Fruit fly (Drosophila melanogaster): Measurements from ENCODE around the gene CG18170.

CG18170 gene

dm6 chr3L:1644920-1645567 lies 42.3 kb downstream of the CG18170 start, which contains the start of the genes alphaCOP and CG13919 (continued):
- peak; percentile 99 for TF ChIP-seq slbo (GFP tag; IDR thresholded peaks at IDR 0.05)
- TF ChIP-seq kah (GFP tag; optimal IDR thresholded peaks at IDR 0.05) = peak; percentile 83
- peak; percentile 99 for TF ChIP-seq CG34422 (GFP tag; IDR thresholded peaks at IDR 0.05)
- peak; percentile 90 for TF ChIP-seq psq (GFP tag; optimal IDR thresholded peaks at IDR 0.05)
- TF ChIP-seq Lhr (GFP tag; optimal IDR thresholded peaks at IDR 0.05) = peak; percentile 88
- TF ChIP-seq E2f1 (GFP tag; IDR thresholded peaks at IDR 0.05) = peak; percentile 96
- TF ChIP-seq CoRest (tag; optimal IDR thresholded peaks at IDR 0.05) = peak; percentile 98
- TF ChIP-seq stwl (tag; optimal IDR thresholded peaks at IDR 0.05) = peak; percentile 83
- TF ChIP-seq fd96Cb (tag; optimal IDR thresholded peaks at IDR 0.05) = peak; percentile 91
- no peak for TF ChIP-seq lov (optimal IDR thresholded peaks at IDR 0.05)
- TF ChIP-seq lov (GFP tag; IDR thresholded peaks at IDR 0.05) = peak; percentile 96
- peak; percentile 92 for TF ChIP-seq CG11504 (tag; optimal IDR thresholded peaks at IDR 0.05)
- peak; percentile 80 for TF ChIP-seq fd102C (GFP tag; optimal IDR thresholded peaks at IDR 0.05)
- peak; percentile 96 for TF ChIP-seq CG14014 (GFP tag; IDR thresholded peaks at IDR 0.05)
- TF ChIP-seq CG3407 (GFP tag; optimal IDR thresholded peaks at IDR 0.05) = peak; percentile 92
- peak; percentile 96 for TF ChIP-seq CG10209 (GFP tag; optimal IDR thresholded peaks at IDR 0.05)
- TF ChIP-seq Jarid2 (GFP tag; optimal IDR thresholded peaks at IDR 0.05) = peak; percentile 11
- TF ChIP-seq pum (GFP tag; optimal IDR thresholded peaks at IDR 0.05) = peak; percentile 91
- no peak for TF ChIP-seq CG12769 (tag; optimal IDR thresholded peaks at IDR 0.05)
- peak; percentile 97 for TF ChIP-seq dmrt11E (tag; optimal IDR thresholded peaks at IDR 0.05)
- peak; percentile 54; the same call in 1 of the 2 replicates for TF ChIP-seq CG13287 (GFP tag; IDR thresholded peaks at IDR 0.05; ENCODE audit: partially characterized antibody)
- peak; percentile 82 for TF ChIP-seq CG6683 (GFP tag; optimal IDR thresholded peaks at IDR 0.05)
- TF ChIP-seq TFAM (GFP tag; optimal IDR thresholded peaks at IDR 0.05) = peak; percentile 75
- 0 out of 2 replicates have a peak, but pooled peaks have one; percentile 12 for TF ChIP-seq inv (GFP tag; IDR thresholded peaks at IDR 0.05; ENCODE audit: partially characterized antibody)
- TF ChIP-seq Opbp (GFP tag; IDR thresholded peaks at IDR 0.05; ENCODE audit: partially characterized antibody) = no peak
- peak; percentile 97 for TF ChIP-seq ci (GFP tag; IDR thresholded peaks at IDR 0.05)
- TF ChIP-seq mld (GFP tag; IDR thresholded peaks at IDR 0.05; ENCODE audit: partially characterized antibody) = no peak
- TF ChIP-seq Chrac-16 (GFP tag; optimal IDR thresholded peaks at IDR 0.05) = peak; percentile 98
- TF ChIP-seq CG11398 (GFP tag; optimal IDR thresholded peaks at IDR 0.05) = peak; percentile 81
- peak; percentile 91 for TF ChIP-seq CG12219 (GFP tag; optimal IDR thresholded peaks at IDR 0.05)
- peak; percentile 84 for TF ChIP-seq Nf-YB (GFP tag; optimal IDR thresholded peaks at IDR 0.05)
- peak; percentile 97 for TF ChIP-seq CG10462 (GFP tag; optimal IDR thresholded peaks at IDR 0.05)
- 0 out of 3 replicates have a peak, but pooled peaks have one; percentile 38 for TF ChIP-seq CG34224 (GFP tag; IDR thresholded peaks at IDR 0.05; ENCODE audit: partially characterized antibody)
- TF ChIP-seq CG13624 (GFP tag; optimal IDR thresholded peaks at IDR 0.05) = peak; percentile 97
- no peak for TF ChIP-seq CG2129 (GFP tag; IDR thresholded peaks at IDR 0.05; ENCODE audit: partially characterized antibody)
- TF ChIP-seq Stat92E (GFP tag; optimal IDR thresholded peaks at IDR 0.05) = peak in 1 of 3 experiments; percentile 98
- peak; percentile 94 for TF ChIP-seq GATAe (GFP tag; conservative IDR thresholded peaks at IDR 0.05)
- TF ChIP-seq yki (optimal IDR thresholded peaks at IDR 0.05) = no peak
- TF ChIP-seq CG15269 (tag; optimal IDR thresholded peaks at IDR 0.05) = peak; percentile 97
- TF ChIP-seq rib (GFP tag; IDR thresholded peaks at IDR 0.05) = peak; percentile 97
- peak; percentile 98 for TF ChIP-seq ken (GFP tag; IDR thresholded peaks at IDR 0.05)
- TF ChIP-seq CG10543 (GFP tag; optimal IDR thresholded peaks at IDR 0.05) = peak; percentile 90
- peak; percentile 98 for TF ChIP-seq CG3847 (GFP tag; IDR thresholded peaks at IDR 0.05)
- TF ChIP-seq chn (GFP tag; optimal IDR thresholded peaks at IDR 0.05) = peak; percentile 96
- TF ChIP-seq CG3065 (GFP tag; optimal IDR thresholded peaks at IDR 0.05) = peak; percentile 95
- peak; percentile 93 for TF ChIP-seq HLH54F (GFP tag; optimal IDR thresholded peaks at IDR 0.05)
- peak; percentile 86 for TF ChIP-seq CG30020 (tag; optimal IDR thresholded peaks at IDR 0.05)
- TF ChIP-seq CG11560 (tag; IDR thresholded peaks at IDR 0.05) = peak; percentile 87
- TF ChIP-seq ttk (GFP tag; IDR thresholded peaks at IDR 0.05) = peak; percentile 96

All from whole organism, embryonic.